Worm (Caenorhabditis elegans) whole organism, early embryonic: ENCODE results near the gene F59E12.17.

Experiments
- B0310.2 ChIP-seq: sonication (generic microtip); optimal IDR thresholded peaks from 2 replicates; lab custom pipeline; 2016; ENCODE audit warnings: mild to moderate bottlenecking, missing genetic modification characterization, missing compliant biosample characterization
- F13C5.2 ChIP-seq: sonication (generic microtip); optimal IDR thresholded peaks from 2 replicates; lab custom pipeline; 2017; ENCODE audit warnings: mild to moderate bottlenecking, missing genetic modification characterization, inconsistent platforms, missing compliant biosample characterization
- ama-1 ChIP-seq: fragments of 150-350 bp; optimal IDR thresholded peaks from 2 replicates; lab custom pipeline; 2014
- ceh-13 ChIP-seq: fragments of 200-800 bp; sonication (Bioruptor generic); optimal IDR thresholded peaks from 2 replicates; lab custom pipeline; 2018; ENCODE audit warnings: mild to moderate bottlenecking, missing genetic modification characterization, missing compliant biosample characterization
- ceh-36 ChIP-seq: sonication (generic microtip); optimal IDR thresholded peaks from 2 replicates; lab custom pipeline; 2016; ENCODE audit warnings: missing genetic modification characterization, inconsistent platforms, missing compliant biosample characterization
- flt-1 ChIP-seq: fragments of 200-800 bp; sonication (Bioruptor generic); IDR thresholded peaks from 2 replicates; pipeline ENCODE4 v1.3.6; 2022; ENCODE audit warnings: missing genetic modification characterization, missing compliant biosample characterization
- hmbx-1 ChIP-seq: sonication (generic microtip); optimal IDR thresholded peaks from 2 replicates; lab custom pipeline; 2016; ENCODE audit warnings: mild to moderate bottlenecking, missing genetic modification characterization, missing compliant biosample characterization
- hmg-4 ChIP-seq: fragments of 200-800 bp; sonication (Bioruptor generic); optimal IDR thresholded peaks from 2 replicates; lab custom pipeline; 2018; ENCODE audit warnings: mild to moderate bottlenecking, missing genetic modification characterization, missing compliant biosample characterization
- hnd-1 ChIP-seq: sonication (generic microtip); optimal IDR thresholded peaks from 2 replicates; lab custom pipeline; 2016; ENCODE audit warnings: missing genetic modification characterization, missing compliant biosample characterization
- pes-1 ChIP-seq: fragments of 200-800 bp; sonication (Bioruptor generic); IDR thresholded peaks from 2 replicates; pipeline ENCODE4 v1.3.6; 2022; ENCODE audit warnings: missing genetic modification reagents, missing genetic modification characterization, missing compliant biosample characterization
- scrt-1 ChIP-seq: fragments of 200-800 bp; sonication (Bioruptor generic); IDR thresholded peaks from 2 replicates; pipeline ENCODE4 v1.3.6; 2022; ENCODE audit warnings: missing genetic modification characterization, missing compliant biosample characterization
- sea-1 ChIP-seq: fragments of 200-800 bp; sonication (Bioruptor generic); conservative IDR thresholded peaks from 2 replicates; pipeline ENCODE4 v1.3.6; 2022; ENCODE audit warnings: missing genetic modification characterization, missing compliant biosample characterization
- tbx-37 ChIP-seq: fragments of 200-800 bp; sonication (Bioruptor generic); conservative IDR thresholded peaks from 2 replicates; pipeline ENCODE4 v1.3.6; 2022; ENCODE audit warnings: missing genetic modification reagents, missing genetic modification characterization, missing compliant biosample characterization
- tra-4 ChIP-seq: sonication (generic microtip); optimal IDR thresholded peaks from 2 replicates; lab custom pipeline; 2017; ENCODE audit warnings: missing genetic modification characterization, missing compliant biosample characterization

DNA sequence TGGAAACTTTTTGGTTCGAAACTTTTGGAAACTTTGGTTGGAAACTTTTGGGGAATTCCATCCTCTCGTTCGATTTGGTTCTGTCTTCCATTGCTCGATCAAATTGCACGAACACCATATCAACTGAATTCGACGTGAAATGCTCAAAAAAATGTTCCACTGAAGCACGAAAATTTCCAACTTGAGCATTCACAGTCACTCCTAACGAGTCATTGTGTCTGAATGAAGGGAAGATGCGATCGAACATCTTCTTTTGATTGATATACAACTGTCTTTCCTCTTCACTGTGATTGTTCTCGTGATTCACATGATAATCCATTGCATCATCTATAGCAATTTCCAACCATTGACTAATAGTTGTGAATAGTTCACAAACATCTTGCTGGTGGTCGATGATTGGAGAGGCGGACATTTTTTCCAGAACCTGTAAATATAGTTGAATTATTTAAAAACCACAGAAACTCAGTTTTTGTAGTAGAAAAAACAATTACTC is 20.9 kb downstream of the F59E12.17 start, which contains the start of gene F59E12.15:
- no peak for TF ChIP-seq scrt-1 (GFP tag; lab: Robert Waterston, UW)
- no peak for TF ChIP-seq B0310.2 (tag; lab: Kevin White, UChicago)
- TF ChIP-seq ceh-36 (tag; lab: Kevin White, UChicago), result no peak
- no peak for TF ChIP-seq pes-1 (GFP tag; lab: Robert Waterston, UW)
- no peak for TF ChIP-seq hmg-4 (GFP tag; lab: Kevin White, UChicago)
- no peak for TF ChIP-seq ceh-13 (GFP tag; lab: Kevin White, UChicago)
- TF ChIP-seq flt-1 (GFP tag; lab: Robert Waterston, UW), result no peak
- TF ChIP-seq tra-4 (tag; lab: Kevin White, UChicago), result no peak
- no peak for TF ChIP-seq ama-1 (lab: Kevin White, UChicago)
- TF ChIP-seq tbx-37, result no peak
- no peak for TF ChIP-seq F13C5.2
- TF ChIP-seq hmbx-1 (tag; lab: Kevin White, UChicago), result no peak
- TF ChIP-seq sea-1 (GFP tag; lab: Robert Waterston, UW), result no peak
- TF ChIP-seq hnd-1 (tag; lab: Kevin White, UChicago), result no peak
